Worm (Caenorhabditis elegans) whole organism, midembryonic: ENCODE measurements around the gene lip-1.
"Not testable (repeated sequence)": the region's sequence is repeated elsewhere in the genome, so short reads cannot be mapped to it uniquely, and the experiment has no call there.

Experiments used
- T22C8.4 ChIP-seq: fragments of 200-800 bp; sonication (Bioruptor generic); IDR thresholded peaks from 2 replicates; pipeline ENCODE4 v1.3.6; 2022; ENCODE audit warnings: missing genetic modification characterization, missing compliant biosample characterization
- cog-1 ChIP-seq: sonication (generic microtip); optimal IDR thresholded peaks from 2 replicates; lab custom pipeline; 2016; ENCODE audit warnings: missing genetic modification characterization, missing compliant biosample characterization
- flt-1 ChIP-seq: fragments of 200-800 bp; sonication (Bioruptor generic); IDR thresholded peaks from 2 replicates; pipeline ENCODE4 v1.3.6; 2022; ENCODE audit warnings: missing genetic modification characterization, missing compliant biosample characterization
- klf-2 ChIP-seq: fragments of 200-800 bp; sonication (Bioruptor generic); conservative IDR thresholded peaks from 2 replicates; pipeline ENCODE4 v1.3.6; 2022; ENCODE audit warnings: missing genetic modification reagents, missing genetic modification characterization, missing compliant biosample characterization
- med-1 ChIP-seq: sonication (generic microtip); optimal IDR thresholded peaks from 2 replicates; lab custom pipeline; 2017; ENCODE audit warnings: missing genetic modification characterization, mild to moderate bottlenecking, missing compliant biosample characterization, antibody characterized with exemption, missing genetic modification reagents; ENCODE audit not compliant: insufficient read depth
- ref-1 ChIP-seq: fragments of 200-800 bp; sonication (Bioruptor generic); conservative IDR thresholded peaks from 2 replicates; pipeline ENCODE4 v1.3.6; 2022; ENCODE audit warnings: missing genetic modification reagents, missing genetic modification characterization, missing compliant biosample characterization
- tab-1 ChIP-seq: fragments of 200-800 bp; sonication (Bioruptor generic); IDR thresholded peaks from 2 replicates; pipeline ENCODE4 v1.3.6; 2022; ENCODE audit warnings: missing genetic modification characterization, missing compliant biosample characterization
- ztf-23 ChIP-seq: fragments of 200-800 bp; sonication (Bioruptor generic); IDR thresholded peaks from 2 replicates; pipeline ENCODE4 v1.3.6; 2022; ENCODE audit warnings: missing genetic modification reagents, missing genetic modification characterization, missing compliant biosample characterization
- ztf-29 ChIP-seq: fragments of 200-800 bp; sonication (Bioruptor generic); IDR thresholded peaks from 2 replicates; pipeline ENCODE4 v1.3.6; 2022; ENCODE audit warnings: missing genetic modification reagents, missing genetic modification characterization, missing compliant biosample characterization

DNA sequence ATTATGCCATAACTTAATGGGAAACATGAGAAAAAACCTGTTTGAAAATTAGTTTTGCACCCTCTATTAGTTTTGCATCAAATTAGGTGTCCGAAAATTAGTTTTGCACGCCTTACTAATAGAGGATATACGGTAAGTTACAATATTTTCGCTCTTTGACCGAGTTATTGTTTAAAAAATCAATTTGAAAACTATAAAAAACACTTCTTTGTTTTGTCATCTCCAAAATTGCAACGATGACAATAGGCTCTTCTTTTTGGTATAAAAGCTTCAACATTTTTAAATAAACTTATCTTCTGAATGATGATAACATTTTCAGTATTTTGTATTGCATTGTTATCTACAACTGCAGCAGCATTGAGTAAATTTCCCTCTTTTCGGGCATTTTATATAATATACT is 15.3 kb upstream of the lip-1 start, which contains the start of gene H20E11.2:
- not testable (repeated sequence) for TF ChIP-seq cog-1 (tag; lab: Kevin White, UChicago); med-1 (GFP tag; lab: Kevin White, UChicago); flt-1; tab-1 (GFP tag; lab: Robert Waterston, UW); klf-2; ref-1 (GFP tag; lab: Robert Waterston, UW); T22C8.4 (GFP tag; lab: Robert Waterston, UW); ztf-29 (GFP tag; lab: Robert Waterston, UW); ztf-23 (GFP tag; lab: Robert Waterston, UW)
